Worm (Caenorhabditis elegans): ENCODE data around the gene F31D5.6.

DNA sequence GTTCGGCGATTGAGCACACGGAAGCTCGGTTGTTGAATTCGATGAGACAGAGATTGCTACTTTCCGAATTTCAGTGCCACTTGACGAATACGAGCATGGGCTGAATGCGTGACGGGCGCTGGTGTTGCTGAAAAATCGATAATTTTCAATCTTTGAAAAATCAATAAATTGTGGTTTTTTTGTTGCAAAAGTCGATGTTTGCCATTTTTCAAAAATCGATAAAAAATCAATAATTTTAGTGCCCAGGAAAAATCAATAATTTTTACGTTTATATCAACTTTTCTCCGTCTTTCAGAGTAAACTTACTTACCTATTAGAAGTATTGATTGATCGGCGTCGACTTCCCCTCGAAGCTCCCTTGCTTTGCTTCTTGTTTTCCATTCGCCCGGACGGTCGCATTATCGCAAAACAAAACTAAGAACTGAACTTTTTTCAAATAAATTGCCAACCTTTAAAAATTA lies 47.1 kb downstream of the F31D5.6 start, which contains the start of gene C16A11.7:
- TF ChIP-seq B0310.2 (tag; optimal IDR thresholded peaks at IDR 0.05) (no peak), ceh-13 (GFP tag; optimal IDR thresholded peaks at IDR 0.05) (no peak), hnd-1 (tag; optimal IDR thresholded peaks at IDR 0.05) (no peak), ama-1 (optimal IDR thresholded peaks at IDR 0.05) (no peak), ets-7 (tag; optimal IDR thresholded peaks at IDR 0.05) (no peak), F13C5.2 (tag; optimal IDR thresholded peaks at IDR 0.05) (no peak), ceh-36 (tag; optimal IDR thresholded peaks at IDR 0.05) (no peak), tbx-37 (GFP tag; conservative IDR thresholded peaks at IDR 0.05) (no peak), hmg-4 (GFP tag; optimal IDR thresholded peaks at IDR 0.05) (no peak), aly-1 (tag; optimal IDR thresholded peaks at IDR 0.05) (no peak), flt-1 (GFP tag; IDR thresholded peaks at IDR 0.05) (no peak), tbx-11 (GFP tag; IDR thresholded peaks at IDR 0.05) (no peak), sea-1 (GFP tag; conservative IDR thresholded peaks at IDR 0.05) (no peak), hmbx-1 (tag; optimal IDR thresholded peaks at IDR 0.05) (no peak)
